Fruit fly (Drosophila melanogaster) whole organism, embryonic: Measurements from ENCODE around the gene ND-PDSW.

ENCODE experiments used
- Atf-2 ChIP-seq: fragments of 200-800 bp; sonication (Bioruptor generic); optimal IDR thresholded peaks from 2 replicates; lab custom pipeline; 2016; ENCODE audit warnings: missing biosample characterization, missing genetic modification characterization
- BtbVII ChIP-seq: fragments of 200-800 bp; sonication (Bioruptor generic); optimal IDR thresholded peaks from 3 replicates; lab custom pipeline; 2017; ENCODE audit warnings: missing biosample characterization, mild to moderate bottlenecking, missing genetic modification characterization
- C15 ChIP-seq: fragments of 200-800 bp; sonication (Bioruptor generic); IDR thresholded peaks from 3 replicates; pipeline ENCODE4 v1.3.6; 2022; ENCODE audit warnings: missing biosample characterization, missing genetic modification characterization
- CG10267 ChIP-seq: fragments of 200-800 bp; sonication (Bioruptor generic); optimal IDR thresholded peaks from 2 replicates; lab custom pipeline; 2018; ENCODE audit warnings: missing biosample characterization, mild to moderate bottlenecking, missing genetic modification characterization, moderate library complexity
- CG10565 ChIP-seq: fragments of 200-800 bp; sonication (Bioruptor generic); optimal IDR thresholded peaks from 3 replicates; lab custom pipeline; 2016; ENCODE audit warnings: missing biosample characterization, mild to moderate bottlenecking, missing genetic modification characterization
- CG10979 ChIP-seq: fragments of 200-800 bp; sonication (Bioruptor generic); optimal IDR thresholded peaks from 2 replicates; lab custom pipeline; 2018; ENCODE audit warnings: missing biosample characterization, mild to moderate bottlenecking, missing genetic modification characterization, moderate library complexity
- CG12769 ChIP-seq: fragments of 200-800 bp; sonication (Bioruptor generic); optimal IDR thresholded peaks from 2 replicates; lab custom pipeline; 2019; ENCODE audit warnings: missing biosample characterization, mild to moderate bottlenecking, missing genetic modification characterization, moderate library complexity
- CG17829 ChIP-seq: fragments of 200-800 bp; optimal IDR thresholded peaks from 2 replicates; lab custom pipeline; 2019; ENCODE audit warnings: missing biosample characterization, mild to moderate bottlenecking, missing genetic modification characterization, moderate library complexity
- CG2116 ChIP-seq: fragments of 200-800 bp; sonication (Bioruptor generic); optimal IDR thresholded peaks from 3 replicates; lab custom pipeline; 2018; ENCODE audit warnings: missing biosample characterization, mild to moderate bottlenecking, missing genetic modification characterization
- CG2129 ChIP-seq: fragments of 200-800 bp; sonication (Bioruptor generic); IDR thresholded peaks from 2 replicates; pipeline ENCODE4 v1.3.6; 2022; ENCODE audit warnings: missing biosample characterization, missing genetic modification characterization; ENCODE audit not compliant: partially characterized antibody
- CG3163 ChIP-seq: fragments of 200-800 bp; sonication (Bioruptor generic); optimal IDR thresholded peaks from 3 replicates; lab custom pipeline; 2016; ENCODE audit warnings: missing biosample characterization, missing genetic modification characterization
- CG4360 ChIP-seq: fragments of 200-800 bp; sonication (Bioruptor generic); IDR thresholded peaks from 2 replicates; pipeline ENCODE4 v1.3.6; 2022; ENCODE audit warnings: missing biosample characterization, missing genetic modification characterization
- CG5180 ChIP-seq: fragments of 200-800 bp; sonication (Bioruptor generic); optimal IDR thresholded peaks from 3 replicates; lab custom pipeline; 2017; ENCODE audit warnings: missing biosample characterization, missing genetic modification characterization, mild to moderate bottlenecking, moderate library complexity, missing genetic modification reagents
- CG6654 ChIP-seq: fragments of 200-800 bp; sonication (Bioruptor generic); optimal IDR thresholded peaks from 2 replicates; lab custom pipeline; 2017; ENCODE audit warnings: missing biosample characterization, mild to moderate bottlenecking, missing genetic modification characterization
- CG7271 ChIP-seq: fragments of 200-800 bp; sonication (Bioruptor generic); optimal IDR thresholded peaks from 2 replicates; lab custom pipeline; 2018; ENCODE audit warnings: missing biosample characterization, mild to moderate bottlenecking, missing genetic modification characterization, moderate library complexity
- CG8924 ChIP-seq: fragments of 200-800 bp; optimal IDR thresholded peaks from 3 replicates; lab custom pipeline; 2019; ENCODE audit warnings: missing biosample characterization, mild to moderate bottlenecking, missing genetic modification characterization, moderate library complexity
- CG9609 ChIP-seq: fragments of 200-800 bp; sonication (Bioruptor generic); optimal IDR thresholded peaks from 3 replicates; lab custom pipeline; 2016; ENCODE audit warnings: missing biosample characterization, missing genetic modification characterization
- CTCF ChIP-seq: fragments of 200-800 bp; sonication (Bioruptor generic); optimal IDR thresholded peaks from 2 replicates; lab custom pipeline; 2017; ENCODE audit warnings: missing biosample characterization, mild to moderate bottlenecking, missing genetic modification characterization, moderate library complexity
- CoRest ChIP-seq: fragments of 200-800 bp; sonication (Bioruptor generic); optimal IDR thresholded peaks from 3 replicates; lab custom pipeline; 2018; ENCODE audit warnings: missing biosample characterization, mild to moderate bottlenecking, missing genetic modification characterization, moderate library complexity
- Hmr ChIP-seq: fragments of 200-800 bp; sonication (Bioruptor generic); optimal IDR thresholded peaks from 3 replicates; lab custom pipeline; 2017; ENCODE audit warnings: mild to moderate bottlenecking, missing biosample characterization, missing genetic modification reagents, missing genetic modification characterization
- Lpt ChIP-seq: fragments of >200 bp; optimal IDR thresholded peaks from 2 replicates; lab custom pipeline; 2018; ENCODE audit warnings: missing biosample characterization, missing genetic modification characterization
- PHDP ChIP-seq: fragments of 200-800 bp; sonication (Bioruptor generic); optimal IDR thresholded peaks from 3 replicates; lab custom pipeline; 2018; ENCODE audit warnings: missing biosample characterization, mild to moderate bottlenecking, missing genetic modification characterization, moderate library complexity
- Pdp1 ChIP-seq, 2 experiments: fragments of 200-800 bp; sonication (Bioruptor generic); optimal IDR thresholded peaks; 3 replicates each; lab custom pipeline; 2016; ENCODE audit warnings: missing biosample characterization in 2 of 2, missing genetic modification characterization in 2 of 2, mild to moderate bottlenecking in 1 of 2, moderate library complexity in 1 of 2
- Sry-β ChIP-seq: fragments of 200-800 bp; sonication (Bioruptor generic); optimal IDR thresholded peaks from 2 replicates; lab custom pipeline; 2018; ENCODE audit warnings: missing biosample characterization, mild to moderate bottlenecking, missing genetic modification characterization, moderate library complexity
- Taf1 ChIP-seq: fragments of 200-800 bp; sonication (Bioruptor generic); IDR thresholded peaks from 2 replicates; pipeline ENCODE4 v1.3.6; 2022; ENCODE audit warnings: missing biosample characterization, missing genetic modification characterization
- ab ChIP-seq: fragments of 200-800 bp; sonication (Bioruptor generic); optimal IDR thresholded peaks from 2 replicates; lab custom pipeline; 2016; ENCODE audit warnings: missing biosample characterization, missing genetic modification characterization
- bsh ChIP-seq, 2 experiments: fragments of 200-800 bp; sonication (Bioruptor generic); optimal IDR thresholded peaks; 2 replicates each; lab custom pipeline; 2017 to 2018; ENCODE audit warnings: mild to moderate bottlenecking in 2 of 2, missing biosample characterization in 2 of 2, missing genetic modification characterization in 2 of 2, moderate library complexity in 1 of 2
- btn ChIP-seq: fragments of 200-800 bp; sonication (Bioruptor generic); optimal IDR thresholded peaks from 2 replicates; lab custom pipeline; 2016; ENCODE audit warnings: missing biosample characterization, missing genetic modification characterization
- cato ChIP-seq: fragments of 200-800 bp; sonication (Bioruptor generic); optimal IDR thresholded peaks from 2 replicates; lab custom pipeline; 2016; ENCODE audit warnings: missing biosample characterization, missing genetic modification characterization, borderline replicate concordance
- chn ChIP-seq: fragments of 200-800 bp; sonication (Bioruptor generic); optimal IDR thresholded peaks from 2 replicates; lab custom pipeline; 2016; ENCODE audit warnings: missing biosample characterization, missing genetic modification characterization
- gcm ChIP-seq: fragments of 200-800 bp; sonication (Bioruptor generic); optimal IDR thresholded peaks from 2 replicates; lab custom pipeline; 2019; ENCODE audit warnings: missing biosample characterization, mild to moderate bottlenecking, missing genetic modification characterization, moderate library complexity
- gsb ChIP-seq: fragments of 200-800 bp; sonication (Bioruptor generic); IDR thresholded peaks from 2 replicates; pipeline ENCODE4 v1.3.6; 2022; ENCODE audit warnings: missing biosample characterization, missing genetic modification characterization
- ken ChIP-seq: fragments of 200-800 bp; sonication (Bioruptor generic); IDR thresholded peaks from 3 replicates; pipeline ENCODE4 v1.3.6; 2022; ENCODE audit warnings: missing biosample characterization, missing genetic modification characterization
- mirr ChIP-seq: fragments of 200-800 bp; sonication (Bioruptor generic); optimal IDR thresholded peaks from 3 replicates; lab custom pipeline; 2018; ENCODE audit warnings: missing biosample characterization, mild to moderate bottlenecking, missing genetic modification characterization
- nerfin-1 ChIP-seq: fragments of 200-800 bp; sonication (Bioruptor generic); optimal IDR thresholded peaks from 3 replicates; lab custom pipeline; 2019; ENCODE audit warnings: missing biosample characterization, mild to moderate bottlenecking, missing genetic modification characterization, moderate library complexity
- oc ChIP-seq: fragments of 200-800 bp; sonication (Bioruptor generic); optimal IDR thresholded peaks from 2 replicates; lab custom pipeline; 2018; ENCODE audit warnings: missing biosample characterization, mild to moderate bottlenecking, missing genetic modification characterization, moderate library complexity
- run ChIP-seq: fragments of 200-800 bp; sonication (Bioruptor generic); optimal IDR thresholded peaks from 3 replicates; lab custom pipeline; 2018; ENCODE audit warnings: missing biosample characterization, mild to moderate bottlenecking, missing genetic modification characterization
- sim ChIP-seq: fragments of 200-800 bp; sonication (Bioruptor generic); IDR thresholded peaks from 2 replicates; pipeline ENCODE4 v1.3.6; 2022; ENCODE audit warnings: missing biosample characterization, missing genetic modification characterization
- sima ChIP-seq: fragments of 200-800 bp; sonication (Bioruptor generic); optimal IDR thresholded peaks from 2 replicates; lab custom pipeline; 2016; ENCODE audit warnings: missing biosample characterization, missing genetic modification characterization
- sqz ChIP-seq: fragments of 200-800 bp; sonication (Bioruptor generic); optimal IDR thresholded peaks from 3 replicates; lab custom pipeline; 2018; ENCODE audit warnings: missing biosample characterization, mild to moderate bottlenecking, missing genetic modification characterization
- stc ChIP-seq: fragments of 200-800 bp; sonication (Bioruptor generic); IDR thresholded peaks from 2 replicates; pipeline ENCODE4 v1.3.6; 2022; ENCODE audit warnings: missing biosample characterization, missing genetic modification characterization

Gene ND-PDSW

DNA sequence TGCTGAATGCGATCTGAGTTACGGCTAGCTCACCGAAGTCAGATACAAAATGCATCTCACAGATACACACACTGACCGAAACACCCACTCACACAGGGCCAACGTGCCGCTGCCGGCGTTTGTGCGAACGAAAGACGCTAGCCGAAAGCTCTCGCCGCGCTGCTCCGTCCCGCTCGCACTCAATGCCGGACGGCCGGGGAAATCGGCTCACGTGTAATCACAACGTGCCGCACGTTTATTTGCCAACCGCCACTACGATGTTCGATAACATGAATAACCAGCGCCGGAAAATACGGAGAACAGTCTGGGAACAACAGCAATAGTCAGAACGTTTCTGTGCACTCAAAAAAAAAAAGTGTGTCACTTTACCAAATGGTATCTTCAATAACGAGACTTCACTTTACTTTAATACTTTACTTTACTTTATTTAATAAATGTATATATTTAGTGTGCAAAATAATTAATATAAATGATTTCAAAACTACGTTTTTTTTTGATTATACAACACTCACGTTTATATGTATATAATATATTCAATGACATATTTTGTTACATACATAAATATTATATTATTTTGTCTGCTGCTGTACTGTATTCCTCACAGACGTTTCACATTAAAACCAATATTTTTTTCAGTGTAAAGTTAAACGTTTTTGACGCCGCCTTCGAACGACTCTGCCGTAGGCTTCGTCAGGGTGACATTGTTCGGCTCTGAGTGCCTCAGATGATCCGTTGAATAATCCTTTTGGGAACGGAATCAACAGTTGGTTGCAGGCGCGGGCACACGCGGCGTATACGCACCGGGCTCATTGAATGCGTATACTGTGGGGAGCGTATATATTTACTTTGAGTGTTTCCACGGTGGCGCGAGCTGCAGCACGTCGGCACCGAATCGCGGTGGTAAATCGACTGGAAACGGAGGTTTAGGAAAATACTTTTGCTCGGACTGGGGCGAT, 41.5 kb downstream of the ND-PDSW start, which contains the start of gene tim (continued):
- no peak for TF ChIP-seq C15 (GFP tag; lab: Robert Waterston, UW)
- no peak for TF ChIP-seq CG5180 (GFP tag; lab: Kevin White, UChicago)
- peak in 1 of 2 experiments; percentile 76 for TF ChIP-seq Pdp1 (GFP tag; optimal IDR thresholded peaks at IDR 0.05; lab: Kevin White, UChicago)
- no peak for TF ChIP-seq CG17829 (tag; lab: Kevin White, UChicago)
- TF ChIP-seq CG6654 (GFP tag; lab: Kevin White, UChicago) = no peak
- no peak for TF ChIP-seq BtbVII (GFP tag; lab: Kevin White, UChicago)
- no peak for TF ChIP-seq ken
- TF ChIP-seq CG3163 = no peak
- no peak for TF ChIP-seq CTCF (GFP tag; lab: Kevin White, UChicago)
- no peak for TF ChIP-seq cato (GFP tag; lab: Kevin White, UChicago)
- no peak for TF ChIP-seq Sry-β (GFP tag; lab: Kevin White, UChicago)
- TF ChIP-seq CG7271 = no peak
- TF ChIP-seq PHDP (tag; lab: Kevin White, UChicago) = peak; percentile 66
- no peak for TF ChIP-seq gsb (GFP tag; lab: Robert Waterston, UW)
- TF ChIP-seq CoRest (tag; lab: Kevin White, UChicago) = peak; percentile 46
- TF ChIP-seq sim (GFP tag; lab: Robert Waterston, UW) = no peak
- TF ChIP-seq btn (GFP tag; lab: Kevin White, UChicago) = no peak
- no peak for TF ChIP-seq gcm
- no peak for TF ChIP-seq CG2116 (GFP tag; lab: Kevin White, UChicago)
- no peak for TF ChIP-seq sima
- TF ChIP-seq stc (GFP tag; lab: Robert Waterston, UW) = no peak
- TF ChIP-seq CG4360 (GFP tag; lab: Robert Waterston, UW) = no peak
- TF ChIP-seq Atf-2 (GFP tag; lab: Kevin White, UChicago) = no peak
- peak in 1 of 2 experiments; percentile 50 for TF ChIP-seq bsh (GFP tag; optimal IDR thresholded peaks at IDR 0.05; lab: Kevin White, UChicago)
- TF ChIP-seq CG12769 (tag; lab: Kevin White, UChicago) = no peak
- TF ChIP-seq chn (GFP tag; lab: Kevin White, UChicago) = no peak
- peak; percentile 48 for TF ChIP-seq CG8924 (tag; lab: Kevin White, UChicago)
- TF ChIP-seq Hmr (GFP tag; lab: Kevin White, UChicago) = no peak
- TF ChIP-seq sqz (GFP tag; lab: Kevin White, UChicago) = no peak
- TF ChIP-seq mirr (GFP tag; lab: Kevin White, UChicago) = no peak
- TF ChIP-seq CG10979 (tag; lab: Kevin White, UChicago) = peak; percentile 50

DNA sequence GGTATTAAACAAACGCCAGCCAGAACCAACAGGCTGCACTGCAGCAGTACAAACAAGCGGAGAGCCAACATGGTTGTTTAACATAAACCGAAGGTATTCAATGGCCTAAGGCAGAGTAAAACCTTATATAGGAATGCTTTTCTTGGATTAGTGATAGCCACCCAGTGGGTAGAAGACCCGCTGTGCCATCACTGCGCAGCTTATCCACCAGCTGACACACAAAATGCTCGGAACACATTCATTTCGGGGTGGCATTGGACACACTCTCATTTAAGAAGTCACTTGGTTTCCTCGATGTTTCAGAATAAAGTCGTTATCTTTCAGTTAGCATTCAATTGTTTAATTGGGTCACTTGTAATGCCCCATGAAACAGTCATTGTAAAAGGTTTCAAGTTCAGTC, 44.0 kb downstream of the ND-PDSW start, which contains the start of gene CG31954:
Gene CG31954 (minus strand): TSS at position 101 of the 400 bp plus-strand sequence.
- TF ChIP-seq Lpt (GFP tag; lab: Kevin White, UChicago) (no peak), Taf1 (GFP tag; lab: Robert Waterston, UW) (no peak), CG9609 (GFP tag; lab: Kevin White, UChicago) (no peak), CG10565 (GFP tag; lab: Kevin White, UChicago) (no peak), nerfin-1 (tag; lab: Kevin White, UChicago) (no peak), oc (tag; lab: Kevin White, UChicago) (no peak), CG10267 (tag; lab: Kevin White, UChicago) (no peak), ab (no peak), run (tag; lab: Kevin White, UChicago) (no peak), CG2129 (GFP tag; lab: Robert Waterston, UW) (no peak)
- TF ChIP-seq, all 482 proteins: peak for 0
